Worm (Caenorhabditis elegans) whole organism, midembryonic: ENCODE results near the gene srbc-17.

Source experiments
- T22C8.4 ChIP-seq: fragments of 200-800 bp; sonication (Bioruptor generic); IDR thresholded peaks from 2 replicates; pipeline ENCODE4 v1.3.6; 2022; ENCODE audit warnings: missing genetic modification characterization, missing compliant biosample characterization
- cog-1 ChIP-seq: sonication (generic microtip); optimal IDR thresholded peaks from 2 replicates; lab custom pipeline; 2016; ENCODE audit warnings: missing genetic modification characterization, missing compliant biosample characterization
- flt-1 ChIP-seq: fragments of 200-800 bp; sonication (Bioruptor generic); IDR thresholded peaks from 2 replicates; pipeline ENCODE4 v1.3.6; 2022; ENCODE audit warnings: missing genetic modification characterization, missing compliant biosample characterization
- klf-2 ChIP-seq: fragments of 200-800 bp; sonication (Bioruptor generic); conservative IDR thresholded peaks from 2 replicates; pipeline ENCODE4 v1.3.6; 2022; ENCODE audit warnings: missing genetic modification reagents, missing genetic modification characterization, missing compliant biosample characterization
- med-1 ChIP-seq: sonication (generic microtip); optimal IDR thresholded peaks from 2 replicates; lab custom pipeline; 2017; ENCODE audit warnings: missing genetic modification characterization, mild to moderate bottlenecking, missing compliant biosample characterization, antibody characterized with exemption, missing genetic modification reagents; ENCODE audit not compliant: insufficient read depth
- ref-1 ChIP-seq: fragments of 200-800 bp; sonication (Bioruptor generic); conservative IDR thresholded peaks from 2 replicates; pipeline ENCODE4 v1.3.6; 2022; ENCODE audit warnings: missing genetic modification reagents, missing genetic modification characterization, missing compliant biosample characterization

DNA sequence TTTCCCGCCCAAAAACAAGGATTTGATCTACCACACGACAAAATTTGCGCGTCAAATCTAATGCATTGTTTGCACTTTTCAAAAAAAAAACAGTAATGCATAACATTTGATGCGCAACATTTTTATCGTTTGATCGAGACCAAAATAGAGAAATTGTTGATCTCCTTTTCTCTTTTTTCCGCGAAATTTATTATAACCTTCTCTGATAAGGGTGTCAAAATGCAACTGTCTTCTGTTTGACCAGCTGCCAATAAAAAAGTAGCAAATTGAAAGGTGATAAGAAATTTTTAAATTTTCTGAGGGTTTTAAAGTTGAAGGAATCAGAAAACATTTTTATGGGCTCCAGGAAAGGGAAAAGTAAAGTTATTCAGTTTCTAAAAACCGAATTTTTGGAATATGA is 40.5 kb upstream of the srbc-17 start:
- TF ChIP-seq T22C8.4 (GFP tag; lab: Robert Waterston, UW) (no peak), cog-1 (no peak), ref-1 (GFP tag; lab: Robert Waterston, UW) (no peak), klf-2 (GFP tag; lab: Robert Waterston, UW) (no peak), med-1 (GFP tag; lab: Kevin White, UChicago) (no peak), flt-1 (GFP tag; lab: Robert Waterston, UW) (no peak)
